Worm (Caenorhabditis elegans) whole organism, midembryonic: ENCODE measurements around the gene golg-2.

Source experiments
- T22C8.4 ChIP-seq: fragments of 200-800 bp; sonication (Bioruptor generic); IDR thresholded peaks from 2 replicates; pipeline ENCODE4 v1.3.6; 2022; ENCODE audit warnings: missing genetic modification characterization, missing compliant biosample characterization
- flt-1 ChIP-seq: fragments of 200-800 bp; sonication (Bioruptor generic); IDR thresholded peaks from 2 replicates; pipeline ENCODE4 v1.3.6; 2022; ENCODE audit warnings: missing genetic modification characterization, missing compliant biosample characterization
- ref-1 ChIP-seq: fragments of 200-800 bp; sonication (Bioruptor generic); conservative IDR thresholded peaks from 2 replicates; pipeline ENCODE4 v1.3.6; 2022; ENCODE audit warnings: missing genetic modification reagents, missing genetic modification characterization, missing compliant biosample characterization

- TF ChIP-seq flt-1 (GFP tag; lab: Robert Waterston, UW) (no peak), ref-1 (no peak), T22C8.4 (GFP tag; lab: Robert Waterston, UW) (no peak)
Measured at ce11 chrII:5020513-5021081, 19.3 kb downstream of the golg-2 start.
